Fruit fly (Drosophila melanogaster): ENCODE results near the gene Lectin-galC1.

The Lectin-galC1 gene

dm6 chr2L:19444734-19445140 is 27.5 kb downstream of the Lectin-galC1 start, which contains the start of gene Hs2st (continued):
- no peak for TF ChIP-seq Doc3 (GFP tag; IDR thresholded peaks at IDR 0.05; ENCODE audit: partially characterized antibody)
- TF ChIP-seq ranshi (GFP tag; IDR thresholded peaks at IDR 0.05), result peak; percentile 96
- peak; percentile 77 for TF ChIP-seq Lim3 (GFP tag; IDR thresholded peaks at IDR 0.05)
- TF ChIP-seq CG14667 (GFP tag; IDR thresholded peaks at IDR 0.05), result peak; percentile 92
- peak; percentile 97 for TF ChIP-seq CG30403 (GFP tag; optimal IDR thresholded peaks at IDR 0.05)
- TF ChIP-seq vvl (GFP tag; IDR thresholded peaks at IDR 0.05), result peak; percentile 94
- peak; percentile 95 for TF ChIP-seq Mad (GFP tag; optimal IDR thresholded peaks at IDR 0.05)
- peak; percentile 95 for TF ChIP-seq ken (GFP tag; IDR thresholded peaks at IDR 0.05)
- peak; percentile 97 for TF ChIP-seq Dip3 (GFP tag; optimal IDR thresholded peaks at IDR 0.05)
- TF ChIP-seq Sry-β (GFP tag; optimal IDR thresholded peaks at IDR 0.05), result peak; percentile 98
- TF ChIP-seq CG6854 (GFP tag; optimal IDR thresholded peaks at IDR 0.05), result peak; percentile 58
- peak; percentile 64; the same call in 1 of the 2 replicates for TF ChIP-seq onecut (GFP tag; IDR thresholded peaks at IDR 0.05)
- peak; percentile 89 for TF ChIP-seq unpg (GFP tag; optimal IDR thresholded peaks at IDR 0.05)
- TF ChIP-seq Abd-B (GFP tag; optimal IDR thresholded peaks at IDR 0.05), result peak; percentile 94
- TF ChIP-seq pum (GFP tag; optimal IDR thresholded peaks at IDR 0.05), result peak; percentile 96
- TF ChIP-seq nom (GFP tag; optimal IDR thresholded peaks at IDR 0.05), result peak; percentile 80
- TF ChIP-seq pb (GFP tag; optimal IDR thresholded peaks at IDR 0.05), result peak; percentile 83
- TF ChIP-seq CG30431 (GFP tag; optimal IDR thresholded peaks at IDR 0.05), result peak; percentile 89
- peak; percentile 81 for TF ChIP-seq trh (GFP tag; optimal IDR thresholded peaks at IDR 0.05)
- TF ChIP-seq CG6689 (GFP tag; IDR thresholded peaks at IDR 0.05), result peak; percentile 91
- peak; percentile 79 for TF ChIP-seq mirr (GFP tag; optimal IDR thresholded peaks at IDR 0.05)
- TF ChIP-seq fd102C (GFP tag; optimal IDR thresholded peaks at IDR 0.05), result peak; percentile 27
- TF ChIP-seq Sox102F (GFP tag; optimal IDR thresholded peaks at IDR 0.05), result peak; percentile 89
- TF ChIP-seq CG10565 (GFP tag; optimal IDR thresholded peaks at IDR 0.05), result peak; percentile 72
- peak; percentile 86 for TF ChIP-seq Mrtf (GFP tag; IDR thresholded peaks at IDR 0.05)
- TF ChIP-seq E2f2 (GFP tag; IDR thresholded peaks at IDR 0.05), result peak; percentile 79
- no peak for TF ChIP-seq CG7963 (GFP tag; IDR thresholded peaks at IDR 0.05; ENCODE audit: partially characterized antibody)
- peak; percentile 65 for TF ChIP-seq oc (tag; optimal IDR thresholded peaks at IDR 0.05)
- peak; percentile 37 for TF ChIP-seq CG8359 (GFP tag; optimal IDR thresholded peaks at IDR 0.05; ENCODE audit: borderline replicate concordance)
- peak; percentile 90 for TF ChIP-seq CG2889 (GFP tag; IDR thresholded peaks at IDR 0.05)
- peak; percentile 96 for TF ChIP-seq CG12769 (tag; optimal IDR thresholded peaks at IDR 0.05)
- TF ChIP-seq Gug (GFP tag; IDR thresholded peaks at IDR 0.05), result peak; percentile 93
- peak; percentile 91; the same call in 2 of the 3 replicates for TF ChIP-seq CG3726 (GFP tag; IDR thresholded peaks at IDR 0.05)
- TF ChIP-seq CG34376 (GFP tag; optimal IDR thresholded peaks at IDR 0.05), result peak; percentile 86
- no peak for TF ChIP-seq Deaf1 (tag; optimal IDR thresholded peaks at IDR 0.05)
- TF ChIP-seq CG3847 (GFP tag; IDR thresholded peaks at IDR 0.05), result peak; percentile 97
- peak; percentile 82 for TF ChIP-seq ewg (GFP tag; optimal IDR thresholded peaks at IDR 0.05)
- peak; percentile 95 for TF ChIP-seq Bteb2 (GFP tag; optimal IDR thresholded peaks at IDR 0.05)
- peak; percentile 87 for TF ChIP-seq YL-1 (GFP tag; optimal IDR thresholded peaks at IDR 0.05)
- peak; percentile 84 for TF ChIP-seq CG12236 (GFP tag; optimal IDR thresholded peaks at IDR 0.05)
- peak; percentile 94 for TF ChIP-seq zfh1 (GFP tag; IDR thresholded peaks at IDR 0.05)
- peak; percentile 79 for TF ChIP-seq Awh (GFP tag; IDR thresholded peaks at IDR 0.05)
- TF ChIP-seq jing (GFP tag; optimal IDR thresholded peaks at IDR 0.05), result peak; percentile 74
- peak; percentile 86 for TF ChIP-seq her (GFP tag; optimal IDR thresholded peaks at IDR 0.05)
- TF ChIP-seq gt (GFP tag; IDR thresholded peaks at IDR 0.05), result peak; percentile 83
- peak; percentile 86 for TF ChIP-seq ara (GFP tag; IDR thresholded peaks at IDR 0.05)
- TF ChIP-seq br (optimal IDR thresholded peaks at IDR 0.05), result no peak
- peak; percentile 92 for TF ChIP-seq CG11085 (GFP tag; IDR thresholded peaks at IDR 0.05)
- peak; percentile 86 for TF ChIP-seq CG18011 (GFP tag; optimal IDR thresholded peaks at IDR 0.05)
- peak; percentile 45; the same call in 1 of the 2 replicates for TF ChIP-seq toy (GFP tag; IDR thresholded peaks at IDR 0.05)
- TF ChIP-seq Antp (GFP tag; optimal IDR thresholded peaks at IDR 0.05), result peak; percentile 96
- TF ChIP-seq kay (GFP tag; optimal IDR thresholded peaks at IDR 0.05), result peak; percentile 91

All from whole organism, embryonic.